Worm (Caenorhabditis elegans) whole organism, L3 larva: ENCODE measurements around the gene Y47D7A.7.

Experiments used
- R02D3.7 ChIP-seq: fragments of 150-350 bp; optimal IDR thresholded peaks from 2 replicates; lab custom pipeline; 2014; ENCODE audit warnings: missing biosample characterization, missing genetic modification characterization
- aly-2 ChIP-seq: fragments of 150-350 bp; optimal IDR thresholded peaks from 2 replicates; lab custom pipeline; 2014; ENCODE audit warnings: missing biosample characterization, missing genetic modification characterization
- ceh-28 ChIP-seq: fragments of 150-350 bp; optimal IDR thresholded peaks from 2 replicates; lab custom pipeline; 2014; ENCODE audit warnings: missing biosample characterization, missing genetic modification reagents, missing genetic modification characterization
- fkh-2 ChIP-seq: fragments of 150-350 bp; optimal IDR thresholded peaks from 2 replicates; lab custom pipeline; 2014; ENCODE audit warnings: missing biosample characterization, missing genetic modification reagents, missing genetic modification characterization
- lin-15B ChIP-seq: fragments of 150-350 bp; optimal IDR thresholded peaks from 2 replicates; lab custom pipeline; 2014; ENCODE audit warnings: missing biosample characterization, missing genetic modification characterization
- lsy-12 ChIP-seq: sonication (generic microtip); optimal IDR thresholded peaks from 2 replicates; lab custom pipeline; 2016; ENCODE audit warnings: mild to moderate bottlenecking, missing genetic modification characterization, missing compliant biosample characterization
- nhr-237 ChIP-seq: fragments of 150-350 bp; optimal IDR thresholded peaks from 2 replicates; lab custom pipeline; 2014; ENCODE audit warnings: missing biosample characterization, missing genetic modification characterization
- nhr-25 ChIP-seq: sonication (generic microtip); optimal IDR thresholded peaks from 2 replicates; lab custom pipeline; 2017; ENCODE audit warnings: missing biosample characterization, missing genetic modification characterization
- nhr-28 ChIP-seq: fragments of 150-350 bp; optimal IDR thresholded peaks from 2 replicates; lab custom pipeline; 2014; ENCODE audit warnings: missing biosample characterization, missing genetic modification characterization
- unc-62 ChIP-seq: fragments of 150-350 bp; sonication (generic microtip); optimal IDR thresholded peaks from 4 replicates; lab custom pipeline; 2014; ENCODE audit warnings: missing biosample characterization, missing genetic modification reagents, missing genetic modification characterization
- zag-1 ChIP-seq: fragments of 150-350 bp; optimal IDR thresholded peaks from 2 replicates; lab custom pipeline; 2014; ENCODE audit warnings: missing biosample characterization, missing genetic modification characterization

- TF ChIP-seq unc-62 (GFP tag; lab: Kevin White, UChicago) (no peak), nhr-28 (tag; lab: Kevin White, UChicago) (no peak), nhr-237 (no peak), lsy-12 (no peak), fkh-2 (tag; lab: Kevin White, UChicago) (no peak), zag-1 (tag; lab: Kevin White, UChicago) (no peak), ceh-28 (no peak), lin-15B (tag; lab: Kevin White, UChicago) (no peak), nhr-25 (tag; lab: Kevin White, UChicago) (no peak), R02D3.7 (tag; lab: Kevin White, UChicago) (no peak), aly-2 (no peak)
Observed at ce11 chrV:4375807-4376564, 43.7 kb downstream of the Y47D7A.7 start, which contains the start of gene F32D1.7.
